Worm (Caenorhabditis elegans) whole organism, L2 larva: ENCODE data around the gene F43G6.17.

Experiments
- R02D3.7 ChIP-seq: fragments of 150-350 bp; optimal IDR thresholded peaks from 2 replicates; lab custom pipeline; 2014; ENCODE audit warnings: missing biosample characterization, missing genetic modification characterization
- aly-2 ChIP-seq: fragments of 150-350 bp; optimal IDR thresholded peaks from 2 replicates; lab custom pipeline; 2014; ENCODE audit warnings: missing biosample characterization, missing genetic modification characterization
- ama-1 ChIP-seq: fragments of 150-350 bp; optimal IDR thresholded peaks from 2 replicates; lab custom pipeline; 2018; ENCODE audit warnings: inconsistent platforms
- lin-13 ChIP-seq: fragments of 150-350 bp; optimal IDR thresholded peaks from 2 replicates; lab custom pipeline; 2014; ENCODE audit warnings: missing biosample characterization, missing genetic modification reagents, missing genetic modification characterization
- nhr-10 ChIP-seq: sonication (generic microtip); optimal IDR thresholded peaks from 2 replicates; lab custom pipeline; 2017; ENCODE audit warnings: missing biosample characterization, missing genetic modification characterization
- nhr-11 ChIP-seq: fragments of 150-350 bp; optimal IDR thresholded peaks from 2 replicates; lab custom pipeline; 2014; ENCODE audit warnings: missing biosample characterization, missing genetic modification characterization
- nhr-237 ChIP-seq: fragments of 150-350 bp; optimal IDR thresholded peaks from 2 replicates; lab custom pipeline; 2014; ENCODE audit warnings: missing biosample characterization, missing genetic modification characterization
- skn-1 ChIP-seq: sonication (generic microtip); optimal IDR thresholded peaks from 2 replicates; lab custom pipeline; 2017; ENCODE audit warnings: missing biosample characterization, missing genetic modification characterization

DNA sequence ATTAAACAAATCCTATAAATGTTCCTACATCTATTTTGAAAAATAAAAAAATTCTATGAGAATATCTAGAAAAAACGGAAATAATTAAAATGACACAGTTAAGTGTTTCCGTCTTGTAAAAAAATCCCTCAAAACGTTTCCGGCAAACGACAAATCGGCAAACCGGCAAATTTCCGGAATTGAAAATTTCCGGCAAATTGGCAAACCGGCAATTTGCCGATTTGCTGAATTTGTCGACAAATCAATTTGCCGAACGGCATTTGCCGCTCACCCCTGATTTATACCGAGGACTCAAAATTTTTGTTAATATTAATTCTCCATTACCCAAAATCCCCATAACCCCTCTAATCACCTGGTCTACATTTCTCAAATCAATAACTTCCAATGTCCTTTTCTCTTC lies 50.6 kb downstream of the F43G6.17 start:
- TF ChIP-seq nhr-10 (tag; lab: Kevin White, UChicago): no peak
- TF ChIP-seq lin-13 (GFP tag; lab: Kevin White, UChicago): no peak
- TF ChIP-seq nhr-11 (tag; lab: Kevin White, UChicago): no peak
- TF ChIP-seq ama-1 (lab: Kevin White, UChicago): no peak
- no peak for TF ChIP-seq nhr-237
- no peak for TF ChIP-seq R02D3.7 (tag; lab: Kevin White, UChicago)
- no peak for TF ChIP-seq aly-2 (tag; lab: Kevin White, UChicago)
- no peak for TF ChIP-seq skn-1 (tag; lab: Kevin White, UChicago)
